Worm (Caenorhabditis elegans) whole organism, early embryonic: ENCODE results near the gene gtf-2E1.

Source experiments
- B0310.2 ChIP-seq: sonication (generic microtip); optimal IDR thresholded peaks from 2 replicates; lab custom pipeline; 2016; ENCODE audit warnings: mild to moderate bottlenecking, missing genetic modification characterization, missing compliant biosample characterization
- F13C5.2 ChIP-seq: sonication (generic microtip); optimal IDR thresholded peaks from 2 replicates; lab custom pipeline; 2017; ENCODE audit warnings: mild to moderate bottlenecking, missing genetic modification characterization, inconsistent platforms, missing compliant biosample characterization
- aly-1 ChIP-seq: sonication (generic microtip); optimal IDR thresholded peaks from 2 replicates; lab custom pipeline; 2016; ENCODE audit warnings: missing genetic modification characterization, missing compliant biosample characterization
- ama-1 ChIP-seq: fragments of 150-350 bp; optimal IDR thresholded peaks from 2 replicates; lab custom pipeline; 2014
- ets-7 ChIP-seq: sonication (generic microtip); optimal IDR thresholded peaks from 2 replicates; lab custom pipeline; 2016; ENCODE audit warnings: missing genotype, missing genetic modification characterization, missing compliant biosample characterization
- flt-1 ChIP-seq: fragments of 200-800 bp; sonication (Bioruptor generic); IDR thresholded peaks from 2 replicates; pipeline ENCODE4 v1.3.6; 2022; ENCODE audit warnings: missing genetic modification characterization, missing compliant biosample characterization
- hmbx-1 ChIP-seq: sonication (generic microtip); optimal IDR thresholded peaks from 2 replicates; lab custom pipeline; 2016; ENCODE audit warnings: mild to moderate bottlenecking, missing genetic modification characterization, missing compliant biosample characterization
- hmg-4 ChIP-seq: fragments of 200-800 bp; sonication (Bioruptor generic); optimal IDR thresholded peaks from 2 replicates; lab custom pipeline; 2018; ENCODE audit warnings: mild to moderate bottlenecking, missing genetic modification characterization, missing compliant biosample characterization
- pes-1 ChIP-seq: fragments of 200-800 bp; sonication (Bioruptor generic); IDR thresholded peaks from 2 replicates; pipeline ENCODE4 v1.3.6; 2022; ENCODE audit warnings: missing genetic modification reagents, missing genetic modification characterization, missing compliant biosample characterization
- scrt-1 ChIP-seq: fragments of 200-800 bp; sonication (Bioruptor generic); IDR thresholded peaks from 2 replicates; pipeline ENCODE4 v1.3.6; 2022; ENCODE audit warnings: missing genetic modification characterization, missing compliant biosample characterization
- sea-1 ChIP-seq: fragments of 200-800 bp; sonication (Bioruptor generic); conservative IDR thresholded peaks from 2 replicates; pipeline ENCODE4 v1.3.6; 2022; ENCODE audit warnings: missing genetic modification characterization, missing compliant biosample characterization
- tbx-11 ChIP-seq: fragments of 200-800 bp; sonication (Bioruptor generic); IDR thresholded peaks from 2 replicates; pipeline ENCODE4 v1.3.6; 2022; ENCODE audit warnings: missing genetic modification characterization, missing compliant biosample characterization
- tbx-37 ChIP-seq: fragments of 200-800 bp; sonication (Bioruptor generic); conservative IDR thresholded peaks from 2 replicates; pipeline ENCODE4 v1.3.6; 2022; ENCODE audit warnings: missing genetic modification reagents, missing genetic modification characterization, missing compliant biosample characterization
- tra-4 ChIP-seq: sonication (generic microtip); optimal IDR thresholded peaks from 2 replicates; lab custom pipeline; 2017; ENCODE audit warnings: missing genetic modification characterization, missing compliant biosample characterization

DNA sequence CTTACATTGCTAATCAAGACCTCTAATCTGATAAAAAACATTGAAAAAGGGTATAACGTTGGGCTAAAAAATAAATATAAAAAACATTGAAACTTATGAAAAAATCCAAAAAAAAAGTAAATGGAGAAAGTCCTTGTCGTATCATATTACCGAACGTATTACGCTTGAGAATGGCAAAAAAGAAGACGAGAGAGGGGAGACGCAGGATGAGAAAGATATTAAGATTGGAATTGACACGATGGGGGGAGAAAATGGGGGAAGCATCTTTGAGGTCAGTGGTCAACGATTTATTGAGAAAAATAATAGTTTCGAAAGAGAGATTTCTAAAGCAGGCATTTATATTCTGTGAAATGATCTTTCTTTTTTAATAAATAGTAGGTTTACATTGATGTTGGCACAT is 45.8 kb upstream of the gtf-2E1 start:
- TF ChIP-seq flt-1 (GFP tag; lab: Robert Waterston, UW) (no peak), ama-1 (lab: Kevin White, UChicago) (no peak), tbx-37 (GFP tag; lab: Robert Waterston, UW) (no peak), sea-1 (GFP tag; lab: Robert Waterston, UW) (no peak), aly-1 (tag; lab: Kevin White, UChicago) (no peak), tra-4 (tag; lab: Kevin White, UChicago) (no peak), tbx-11 (GFP tag; lab: Robert Waterston, UW) (no peak), pes-1 (no peak), scrt-1 (no peak), hmg-4 (GFP tag; lab: Kevin White, UChicago) (no peak), hmbx-1 (tag; lab: Kevin White, UChicago) (no peak), ets-7 (tag; lab: Kevin White, UChicago) (no peak), F13C5.2 (no peak), B0310.2 (tag; lab: Kevin White, UChicago) (no peak)
